Worm (Caenorhabditis elegans) whole organism, L3 larva: Measurements from ENCODE around the gene R02F11.3.

Experiments
- aly-2 ChIP-seq: fragments of 150-350 bp; optimal IDR thresholded peaks from 2 replicates; lab custom pipeline; 2014; ENCODE audit warnings: missing biosample characterization, missing genetic modification characterization
- fos-1 ChIP-seq: fragments of 150-350 bp; optimal IDR thresholded peaks from 2 replicates; lab custom pipeline; 2014; ENCODE audit warnings: missing biosample characterization, missing genetic modification characterization
- nhr-25 ChIP-seq: sonication (generic microtip); optimal IDR thresholded peaks from 2 replicates; lab custom pipeline; 2017; ENCODE audit warnings: missing biosample characterization, missing genetic modification characterization
- snpc-4 ChIP-seq: fragments of 150-350 bp; optimal IDR thresholded peaks from 2 replicates; lab custom pipeline; 2014; ENCODE audit warnings: missing biosample characterization, missing genetic modification characterization
- unc-62 ChIP-seq: fragments of 150-350 bp; sonication (generic microtip); optimal IDR thresholded peaks from 4 replicates; lab custom pipeline; 2014; ENCODE audit warnings: missing biosample characterization, missing genetic modification reagents, missing genetic modification characterization

DNA sequence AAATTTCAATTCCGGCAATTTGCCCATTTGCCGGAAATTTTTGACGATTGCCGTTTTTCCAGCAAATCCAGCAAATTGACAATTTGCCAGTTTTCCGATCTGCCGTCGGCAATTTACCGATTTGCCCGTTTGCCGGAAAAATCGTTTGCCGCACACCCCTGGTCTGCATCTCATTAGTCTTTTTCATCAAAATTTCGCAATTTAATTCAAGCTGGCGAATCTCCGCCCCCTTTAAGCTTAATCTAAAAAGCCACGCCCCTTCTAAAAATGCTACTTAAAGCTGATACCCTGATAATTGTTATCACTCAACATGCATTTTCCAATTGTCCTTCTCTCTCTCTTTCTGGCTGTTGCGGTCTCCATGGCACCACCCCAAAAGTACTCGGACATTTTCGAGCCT lies 22.4 kb downstream of the R02F11.3 start, which contains the start of gene Y60C6A.1:
- TF ChIP-seq fos-1 (tag; lab: Kevin White, UChicago): no peak
- no peak for TF ChIP-seq unc-62 (GFP tag; lab: Kevin White, UChicago)
- TF ChIP-seq nhr-25: no peak
- TF ChIP-seq aly-2: no peak
- no peak for TF ChIP-seq snpc-4 (tag; lab: Kevin White, UChicago)
